Worm (Caenorhabditis elegans): ENCODE data around the gene F49E10.2.

- no peak for TF ChIP-seq ztf-11 (tag; optimal IDR thresholded peaks at IDR 0.05)
- no peak for TF ChIP-seq fos-1 (tag; optimal IDR thresholded peaks at IDR 0.05)
- TF ChIP-seq unc-39 (tag; optimal IDR thresholded peaks at IDR 0.05) = no peak
- no peak for TF ChIP-seq lin-39 (tag; optimal IDR thresholded peaks at IDR 0.05)
- TF ChIP-seq ama-1 (optimal IDR thresholded peaks at IDR 0.05) = peak; percentile 0
- peak; percentile 14 for TF ChIP-seq crh-2 (tag; optimal IDR thresholded peaks at IDR 0.05)
- no peak for TF ChIP-seq aly-2 (tag; optimal IDR thresholded peaks at IDR 0.05)
- TF ChIP-seq mdl-1 (tag; optimal IDR thresholded peaks at IDR 0.05) = no peak
Measured at ce11 chrX:5943908-5944307, 53.7 kb downstream of the F49E10.2 start.
